Fruit fly (Drosophila melanogaster): ENCODE data around the gene CG10646.

Gene CG10646

DNA sequence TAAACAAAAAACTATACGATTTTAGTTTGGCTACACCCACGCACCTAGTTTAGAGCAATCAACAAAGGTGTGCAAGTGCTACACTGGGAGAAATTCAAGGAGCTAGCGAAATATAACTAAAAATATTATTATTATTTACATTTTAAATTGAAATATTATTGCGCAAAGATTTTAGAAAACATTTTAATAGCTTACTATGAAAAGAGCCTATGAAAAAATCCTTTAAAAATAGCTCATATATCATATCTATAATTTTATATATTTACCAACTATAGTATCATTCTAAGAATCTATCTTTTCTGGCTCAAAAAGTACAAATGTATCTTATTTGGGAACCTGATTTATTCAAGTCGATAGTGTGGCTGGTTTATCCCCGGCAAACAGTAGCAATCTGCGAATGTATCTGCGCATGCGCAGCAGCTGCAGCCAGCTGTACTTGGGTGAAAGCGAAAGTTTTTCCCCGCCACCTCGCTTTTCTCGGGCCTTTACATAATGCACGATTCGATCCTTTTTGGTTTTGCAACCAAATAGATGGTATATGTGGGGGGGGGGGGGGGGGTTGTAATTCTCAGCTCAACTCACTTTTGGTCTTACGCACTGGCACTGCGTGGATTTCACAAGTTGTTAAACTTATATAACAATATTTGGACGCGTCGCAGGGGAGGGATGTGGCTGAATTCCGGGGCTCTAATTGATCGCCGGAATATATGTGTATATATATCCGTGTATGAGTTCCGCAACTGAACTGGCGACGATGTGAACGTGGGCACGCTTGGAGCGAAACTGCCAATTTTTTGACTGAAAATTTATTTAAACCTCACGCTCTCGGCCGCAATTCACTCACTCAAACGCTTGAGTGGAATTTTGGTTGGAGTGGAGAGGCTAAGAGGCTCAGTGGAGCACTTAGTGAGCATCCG, 7.0 kb downstream of the CG10646 start, which contains the start of gene CG10657 (continued):
- TF ChIP-seq CG15514 (GFP tag; optimal IDR thresholded peaks at IDR 0.05) (no peak), CG7963 (GFP tag; IDR thresholded peaks at IDR 0.05; ENCODE audit: partially characterized antibody) (no peak), CG32532 (GFP tag; IDR thresholded peaks at IDR 0.05) (no peak), dimm (GFP tag; IDR thresholded peaks at IDR 0.05) (no peak), amos (GFP tag; IDR thresholded peaks at IDR 0.05; ENCODE audit: partially characterized antibody) (peak; percentile 24; the same call in 1 of the 2 replicates), CG6765 (GFP tag; optimal IDR thresholded peaks at IDR 0.05) (no peak), CG9727 (GFP tag; optimal IDR thresholded peaks at IDR 0.05) (no peak), dan (GFP tag; IDR thresholded peaks at IDR 0.05) (no peak), hkb (optimal IDR thresholded peaks at IDR 0.05) (no peak), hkb (GFP tag; IDR thresholded peaks at IDR 0.05) (no peak), pzg (GFP tag; optimal IDR thresholded peaks at IDR 0.05) (no peak), vfl (GFP tag; optimal IDR thresholded peaks at IDR 0.05) (no peak), Aef1 (GFP tag; IDR thresholded peaks at IDR 0.05) (no peak), Bteb2 (GFP tag; optimal IDR thresholded peaks at IDR 0.05) (no peak), kni (GFP tag; optimal IDR thresholded peaks at IDR 0.05) (no peak), tap (tag; optimal IDR thresholded peaks at IDR 0.05) (no peak), NC2α (GFP tag; optimal IDR thresholded peaks at IDR 0.05) (no peak), CTCF (GFP tag; optimal IDR thresholded peaks at IDR 0.05) (no peak), slp2 (GFP tag; optimal IDR thresholded peaks at IDR 0.05) (no peak), lmd (GFP tag; IDR thresholded peaks at IDR 0.05) (no peak), CG1024 (GFP tag; IDR thresholded peaks at IDR 0.05) (no peak), CG17829 (tag; optimal IDR thresholded peaks at IDR 0.05) (no peak), sens-2 (GFP tag; IDR thresholded peaks at IDR 0.05) (no peak), ash1 (GFP tag; optimal IDR thresholded peaks at IDR 0.05) (no peak), Myb (GFP tag; optimal IDR thresholded peaks at IDR 0.05) (no peak), otp (GFP tag; IDR thresholded peaks at IDR 0.05) (0 out of 3 replicates have a peak, but pooled peaks have one; percentile 21), Sry-β (GFP tag; optimal IDR thresholded peaks at IDR 0.05) (no peak), CG16815 (GFP tag; optimal IDR thresholded peaks at IDR 0.05) (no peak), Optix (GFP tag; IDR thresholded peaks at IDR 0.05) (no peak), HmgZ (tag; optimal IDR thresholded peaks at IDR 0.05) (no peak), Scr (GFP tag; IDR thresholded peaks at IDR 0.05; ENCODE audit: partially characterized antibody) (peak; percentile 29; the same call in 1 of the 2 replicates), Hand (GFP tag; optimal IDR thresholded peaks at IDR 0.05) (no peak), CG12236 (GFP tag; optimal IDR thresholded peaks at IDR 0.05) (no peak), CG8944 (GFP tag; optimal IDR thresholded peaks at IDR 0.05) (no peak), Mrtf (GFP tag; IDR thresholded peaks at IDR 0.05) (no peak), ftz-f1 (GFP tag; optimal IDR thresholded peaks at IDR 0.05) (no peak), klu (GFP tag; IDR thresholded peaks at IDR 0.05) (no peak), Trl (optimal IDR thresholded peaks at IDR 0.05) (peak in 1 of 2 experiments; percentile 28), Trl (GFP tag; optimal IDR thresholded peaks at IDR 0.05) (no peak), CG34422 (GFP tag; IDR thresholded peaks at IDR 0.05) (no peak), pita (GFP tag; optimal IDR thresholded peaks at IDR 0.05) (no peak), ken (GFP tag; IDR thresholded peaks at IDR 0.05) (no peak), twi (tag; optimal IDR thresholded peaks at IDR 0.05) (no peak), hth (optimal IDR thresholded peaks at IDR 0.05) (no peak), gem (tag; optimal IDR thresholded peaks at IDR 0.05) (peak; percentile 7), Blimp-1 (GFP tag; optimal IDR thresholded peaks at IDR 0.05) (peak; percentile 48), al (GFP tag; IDR thresholded peaks at IDR 0.05) (no peak), hbn (GFP tag; IDR thresholded peaks at IDR 0.05; ENCODE audit: partially characterized antibody) (no peak), lola (GFP tag; optimal IDR thresholded peaks at IDR 0.05) (no peak), CG8089 (GFP tag; optimal IDR thresholded peaks at IDR 0.05) (no peak), Sox100B (GFP tag; optimal IDR thresholded peaks at IDR 0.05) (no peak)
